Worm (Caenorhabditis elegans): ENCODE results near the gene arrd-6.
"Not testable (repeated sequence)": the region's sequence is repeated elsewhere in the genome, so short reads cannot be mapped to it uniquely, and the experiment has no call there.

DNA sequence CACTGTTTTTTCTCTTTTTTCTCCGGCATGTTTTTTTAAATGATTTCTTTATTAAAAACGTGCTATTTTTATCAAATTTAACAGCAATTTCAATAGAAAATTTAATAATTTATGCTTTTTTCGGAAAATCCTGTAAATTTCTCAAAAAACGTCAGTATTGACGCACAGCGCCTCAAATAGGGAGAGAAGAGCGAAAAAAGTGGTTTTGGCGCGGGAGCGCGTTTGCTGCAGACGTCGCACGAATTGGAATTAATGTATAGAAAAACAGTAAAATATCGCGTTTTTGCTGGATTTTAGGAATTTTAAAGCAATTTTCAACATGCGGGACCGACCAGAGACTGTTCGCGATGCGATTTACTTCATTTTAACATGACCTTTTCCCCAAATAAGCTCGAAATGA lies 26.4 kb downstream of the arrd-6 start:
- TF ChIP-seq nhr-42 (GFP tag; IDR thresholded peaks at IDR 0.05); Y75B8A.6 (GFP tag; IDR thresholded peaks at IDR 0.05); mep-1 (tag; optimal IDR thresholded peaks at IDR 0.05); nhr-28 (tag; optimal IDR thresholded peaks at IDR 0.05); lim-7 (GFP tag; IDR thresholded peaks at IDR 0.05); nhr-10 (tag; optimal IDR thresholded peaks at IDR 0.05); nhr-25 (tag; optimal IDR thresholded peaks at IDR 0.05; ENCODE audit: borderline replicate concordance, insufficient read depth); daf-19 (GFP tag; conservative IDR thresholded peaks at IDR 0.05); mxl-2 (GFP tag; conservative IDR thresholded peaks at IDR 0.05); hmg-1.1 (GFP tag; IDR thresholded peaks at IDR 0.05); ceh-28 (tag; optimal IDR thresholded peaks at IDR 0.05); mxl-3 (GFP tag; optimal IDR thresholded peaks at IDR 0.05); ctbp-1 (GFP tag; IDR thresholded peaks at IDR 0.05): not testable (repeated sequence)
- TF ChIP-seq lin-38 (GFP tag; IDR thresholded peaks at IDR 0.05): peak; percentile 87
